Worm (Caenorhabditis elegans) whole organism, late embryonic: ENCODE measurements around the gene F58G1.2.

Experiments used
- ama-1 ChIP-seq: fragments of 150-350 bp; optimal IDR thresholded peaks from 2 replicates; lab custom pipeline; 2014
- fkh-10 ChIP-seq: fragments of 150-350 bp; optimal IDR thresholded peaks from 2 replicates; lab custom pipeline; 2014; ENCODE audit warnings: missing biosample characterization, missing genetic modification reagents, missing genetic modification characterization
- hlh-15 ChIP-seq: sonication (generic microtip); optimal IDR thresholded peaks from 2 replicates; lab custom pipeline; 2016; ENCODE audit warnings: missing genetic modification characterization, missing compliant biosample characterization
- hlh-30 ChIP-seq: sonication (generic microtip); optimal IDR thresholded peaks from 2 replicates; lab custom pipeline; 2017; ENCODE audit warnings: antibody characterized with exemption, missing genetic modification characterization, missing compliant biosample characterization; ENCODE audit not compliant: insufficient read depth
- lin-11 ChIP-seq: fragments of 200-800 bp; sonication (Bioruptor generic); optimal IDR thresholded peaks from 2 replicates; lab custom pipeline; 2018; ENCODE audit warnings: mild to moderate bottlenecking, missing genetic modification characterization, missing compliant biosample characterization
- pqm-1 ChIP-seq: sonication (generic microtip); optimal IDR thresholded peaks from 2 replicates; lab custom pipeline; 2016; ENCODE audit warnings: missing genetic modification characterization, missing compliant biosample characterization
- unc-86 ChIP-seq: sonication (generic microtip); optimal IDR thresholded peaks from 2 replicates; lab custom pipeline; 2016; ENCODE audit warnings: missing genetic modification characterization, missing compliant biosample characterization

ce11 chrII:12948158-12948557 lies 29.3 kb upstream of the F58G1.2 start, which contains the start of gene F58G1.7:
- no peak for TF ChIP-seq fkh-10 (GFP tag; lab: Kevin White, UChicago)
- TF ChIP-seq hlh-30 (tag; lab: Kevin White, UChicago) = no peak
- no peak for TF ChIP-seq lin-11
- TF ChIP-seq ama-1 = no peak
- TF ChIP-seq unc-86 (tag; lab: Kevin White, UChicago) = no peak
- no peak for TF ChIP-seq pqm-1 (tag; lab: Kevin White, UChicago)
- no peak for TF ChIP-seq hlh-15 (tag; lab: Kevin White, UChicago)
